Worm (Caenorhabditis elegans) whole organism, early embryonic: ENCODE measurements around the gene tmbi-4.

Experiments
- B0310.2 ChIP-seq: sonication (generic microtip); optimal IDR thresholded peaks from 2 replicates; lab custom pipeline; 2016; ENCODE audit warnings: mild to moderate bottlenecking, missing genetic modification characterization, missing compliant biosample characterization
- ama-1 ChIP-seq: fragments of 150-350 bp; optimal IDR thresholded peaks from 2 replicates; lab custom pipeline; 2014
- hmg-4 ChIP-seq: fragments of 200-800 bp; sonication (Bioruptor generic); optimal IDR thresholded peaks from 2 replicates; lab custom pipeline; 2018; ENCODE audit warnings: mild to moderate bottlenecking, missing genetic modification characterization, missing compliant biosample characterization
- pes-1 ChIP-seq: fragments of 200-800 bp; sonication (Bioruptor generic); IDR thresholded peaks from 2 replicates; pipeline ENCODE4 v1.3.6; 2022; ENCODE audit warnings: missing genetic modification reagents, missing genetic modification characterization, missing compliant biosample characterization
- scrt-1 ChIP-seq: fragments of 200-800 bp; sonication (Bioruptor generic); IDR thresholded peaks from 2 replicates; pipeline ENCODE4 v1.3.6; 2022; ENCODE audit warnings: missing genetic modification characterization, missing compliant biosample characterization
- sea-1 ChIP-seq: fragments of 200-800 bp; sonication (Bioruptor generic); conservative IDR thresholded peaks from 2 replicates; pipeline ENCODE4 v1.3.6; 2022; ENCODE audit warnings: missing genetic modification characterization, missing compliant biosample characterization
- tbx-37 ChIP-seq: fragments of 200-800 bp; sonication (Bioruptor generic); conservative IDR thresholded peaks from 2 replicates; pipeline ENCODE4 v1.3.6; 2022; ENCODE audit warnings: missing genetic modification reagents, missing genetic modification characterization, missing compliant biosample characterization

- no peak for TF ChIP-seq B0310.2 (tag; lab: Kevin White, UChicago)
- no peak for TF ChIP-seq ama-1 (lab: Kevin White, UChicago)
- no peak for TF ChIP-seq scrt-1
- no peak for TF ChIP-seq sea-1 (GFP tag; lab: Robert Waterston, UW)
- TF ChIP-seq hmg-4 (GFP tag; lab: Kevin White, UChicago): no peak
- TF ChIP-seq pes-1 (GFP tag; lab: Robert Waterston, UW): no peak
- no peak for TF ChIP-seq tbx-37 (GFP tag; lab: Robert Waterston, UW)
These were observed 33.3 kb downstream of the tmbi-4 start, which contains the start of gene Y81B9A.2 for ce11 chrX:9183836-9184235.
